Worm (Caenorhabditis elegans) whole organism, mixed stage, embryonic: Measurements from ENCODE around the gene tyr-1.

ENCODE experiments used
- M03D4.4 ChIP-seq: sonication (generic microtip); optimal IDR thresholded peaks from 2 replicates; lab custom pipeline; 2017; ENCODE audit warnings: mild to moderate bottlenecking, missing genetic modification characterization, missing compliant biosample characterization
- blmp-1 ChIP-seq: fragments of 150-350 bp; optimal IDR thresholded peaks from 2 replicates; lab custom pipeline; 2014; ENCODE audit warnings: missing biosample characterization, missing genetic modification characterization
- ces-1 ChIP-seq: fragments of 150-350 bp; optimal IDR thresholded peaks from 2 replicates; lab custom pipeline; 2014; ENCODE audit warnings: missing biosample characterization, missing genetic modification reagents, missing genetic modification characterization
- elt-1 ChIP-seq: sonication (generic microtip); optimal IDR thresholded peaks from 2 replicates; lab custom pipeline; 2017; ENCODE audit warnings: missing genetic modification characterization, mild to moderate bottlenecking, missing compliant biosample characterization, antibody characterized with exemption, moderate library complexity, borderline replicate concordance; ENCODE audit not compliant: insufficient read depth
- elt-3 ChIP-seq: fragments of 150-350 bp; optimal IDR thresholded peaks from 2 replicates; lab custom pipeline; 2014; ENCODE audit warnings: missing biosample characterization, missing genetic modification characterization
- flh-1 ChIP-seq: fragments of 200-800 bp; sonication (Bioruptor generic); optimal IDR thresholded peaks from 2 replicates; lab custom pipeline; 2018; ENCODE audit warnings: mild to moderate bottlenecking, missing genetic modification characterization, moderate library complexity, missing compliant biosample characterization
- lin-13 ChIP-seq: fragments of 150-350 bp; optimal IDR thresholded peaks from 2 replicates; lab custom pipeline; 2014; ENCODE audit warnings: missing biosample characterization, missing genetic modification characterization
- lsy-2 ChIP-seq: fragments of 150-350 bp; optimal IDR thresholded peaks from 2 replicates; lab custom pipeline; 2014; ENCODE audit warnings: missing biosample characterization, missing genetic modification characterization
- nhr-237 ChIP-seq: fragments of 150-350 bp; optimal IDR thresholded peaks from 2 replicates; lab custom pipeline; 2014; ENCODE audit warnings: missing biosample characterization, missing genetic modification characterization
- nhr-76 ChIP-seq: sonication (generic microtip); optimal IDR thresholded peaks from 2 replicates; lab custom pipeline; 2017; ENCODE audit warnings: missing biosample characterization, missing genetic modification characterization
- pha-4 ChIP-seq: fragments of 150-350 bp; optimal IDR thresholded peaks from 2 replicates; lab custom pipeline; 2018; ENCODE audit warnings: missing biosample characterization, missing genetic modification reagents, missing genetic modification characterization
- snpc-4 ChIP-seq: fragments of 150-350 bp; optimal IDR thresholded peaks from 2 replicates; lab custom pipeline; 2014; ENCODE audit warnings: missing biosample characterization, missing genetic modification characterization
- unc-39 ChIP-seq: fragments of 150-350 bp; optimal IDR thresholded peaks from 2 replicates; lab custom pipeline; 2014; ENCODE audit warnings: missing biosample characterization, missing genetic modification characterization
- unc-62 ChIP-seq: fragments of 150-350 bp; optimal IDR thresholded peaks from 2 replicates; lab custom pipeline; 2014; ENCODE audit warnings: missing biosample characterization, missing genetic modification reagents, missing genetic modification characterization

DNA sequence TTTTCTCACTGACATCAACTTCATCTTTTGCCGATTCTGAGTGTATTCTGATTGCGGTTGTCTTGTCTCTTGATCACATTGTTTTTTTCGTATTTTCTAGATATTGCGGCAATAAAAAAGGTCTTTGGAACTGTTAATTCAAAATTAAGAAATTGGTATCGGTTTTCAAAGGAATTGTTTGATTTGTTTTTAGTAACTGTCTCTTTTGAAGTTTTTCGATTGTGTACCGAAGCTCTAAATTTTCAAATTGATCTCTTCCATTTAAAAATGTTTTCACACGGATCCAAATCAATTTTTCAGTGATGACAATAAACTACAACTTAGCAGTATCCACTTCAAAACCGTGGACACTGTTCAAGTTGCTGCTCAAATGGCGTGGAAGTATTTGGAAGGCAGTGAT, 27.2 kb downstream of the tyr-1 start, which contains the start of gene best-24:
- no peak for TF ChIP-seq M03D4.4 (tag; lab: Kevin White, UChicago)
- no peak for TF ChIP-seq snpc-4
- TF ChIP-seq lsy-2 (tag; lab: Kevin White, UChicago) = no peak
- TF ChIP-seq flh-1 (GFP tag; lab: Kevin White, UChicago) = no peak
- no peak for TF ChIP-seq unc-39 (tag; lab: Kevin White, UChicago)
- no peak for TF ChIP-seq unc-62 (GFP tag; lab: Kevin White, UChicago)
- TF ChIP-seq nhr-237 (tag; lab: Kevin White, UChicago) = no peak
- TF ChIP-seq elt-3 (tag; lab: Kevin White, UChicago) = no peak
- no peak for TF ChIP-seq elt-1 (tag; lab: Kevin White, UChicago)
- TF ChIP-seq ces-1 (GFP tag; lab: Kevin White, UChicago) = no peak
- no peak for TF ChIP-seq blmp-1 (tag; lab: Kevin White, UChicago)
- no peak for TF ChIP-seq nhr-76 (tag; lab: Kevin White, UChicago)
- TF ChIP-seq pha-4 (tag; lab: Kevin White, UChicago) = no peak
- no peak for TF ChIP-seq lin-13 (tag; lab: Kevin White, UChicago)
